Worm (Caenorhabditis elegans): ENCODE results near the gene sand-1.

sand-1 gene

ce11 chrIV:5396769-5397168 lies 30.1 kb downstream of the sand-1 start, which contains the start of gene ZK616.3:
TSS of gene ZK616.3 (plus strand) at chrIV:5397069.
- TF ChIP-seq skn-1 (tag; optimal IDR thresholded peaks at IDR 0.05) (no peak), ceh-9 (tag; optimal IDR thresholded peaks at IDR 0.05) (no peak), nhr-76 (tag; optimal IDR thresholded peaks at IDR 0.05) (no peak), lsy-12 (tag; optimal IDR thresholded peaks at IDR 0.05) (no peak), elt-1 (tag; optimal IDR thresholded peaks at IDR 0.05) (no peak), nhr-11 (tag; optimal IDR thresholded peaks at IDR 0.05) (no peak), fkh-10 (GFP tag; optimal IDR thresholded peaks at IDR 0.05) (no peak), nhr-77 (tag; optimal IDR thresholded peaks at IDR 0.05) (no peak), egl-5 (tag; optimal IDR thresholded peaks at IDR 0.05) (no peak), nfya-1 (tag; optimal IDR thresholded peaks at IDR 0.05; ENCODE audit: insufficient read depth) (no peak), fkh-2 (tag; optimal IDR thresholded peaks at IDR 0.05) (no peak), ztf-4 (tag; optimal IDR thresholded peaks at IDR 0.05) (no peak), nhr-25 (tag; optimal IDR thresholded peaks at IDR 0.05) (no peak), nhr-28 (tag; optimal IDR thresholded peaks at IDR 0.05) (no peak), aly-2 (tag; optimal IDR thresholded peaks at IDR 0.05) (no peak), jun-1 (tag; optimal IDR thresholded peaks at IDR 0.05) (no peak)

ce11 chrIV:5397539-5397938 lies 30.9 kb downstream of the sand-1 start, which contains the start of gene ZK616.2:
TSS of gene ZK616.2 (plus strand) at chrIV:5397839.
- TF ChIP-seq elt-2 (tag; optimal IDR thresholded peaks at IDR 0.05) (no peak), nhr-23 (tag; optimal IDR thresholded peaks at IDR 0.05) (no peak), R02D3.7 (tag; optimal IDR thresholded peaks at IDR 0.05) (no peak), zag-1 (tag; optimal IDR thresholded peaks at IDR 0.05) (no peak), nfya-1 (tag; optimal IDR thresholded peaks at IDR 0.05; ENCODE audit: insufficient read depth) (no peak), unc-39 (tag; optimal IDR thresholded peaks at IDR 0.05) (no peak), nhr-77 (tag; optimal IDR thresholded peaks at IDR 0.05) (no peak), daf-12 (tag; optimal IDR thresholded peaks at IDR 0.05) (no peak), ceh-82 (tag; optimal IDR thresholded peaks at IDR 0.05) (no peak), nhr-43 (tag; optimal IDR thresholded peaks at IDR 0.05; ENCODE audit: poor library complexity, severe bottlenecking) (no peak), nhr-12 (tag; optimal IDR thresholded peaks at IDR 0.05) (no peak), nhr-67 (tag; optimal IDR thresholded peaks at IDR 0.05) (no peak), pqm-1 (tag; optimal IDR thresholded peaks at IDR 0.05) (no peak)

- no peak for TF ChIP-seq fkh-2 (tag; optimal IDR thresholded peaks at IDR 0.05)
- no peak for TF ChIP-seq fos-1 (tag; optimal IDR thresholded peaks at IDR 0.05)
- TF ChIP-seq elt-1 (tag; optimal IDR thresholded peaks at IDR 0.05) = no peak
- no peak for TF ChIP-seq nhr-237 (tag; optimal IDR thresholded peaks at IDR 0.05)
- TF ChIP-seq ceh-28 (tag; optimal IDR thresholded peaks at IDR 0.05) = no peak
- no peak for TF ChIP-seq R02D3.7 (tag; optimal IDR thresholded peaks at IDR 0.05)
- no peak for TF ChIP-seq unc-39 (tag; optimal IDR thresholded peaks at IDR 0.05)
- no peak for TF ChIP-seq ceh-9 (tag; optimal IDR thresholded peaks at IDR 0.05)
- no peak for TF ChIP-seq elt-3 (tag; optimal IDR thresholded peaks at IDR 0.05)
- no peak for TF ChIP-seq nhr-25 (tag; optimal IDR thresholded peaks at IDR 0.05)
- no peak for TF ChIP-seq ztf-11 (tag; optimal IDR thresholded peaks at IDR 0.05)
- TF ChIP-seq skn-1 (tag; optimal IDR thresholded peaks at IDR 0.05) = no peak
- no peak for TF ChIP-seq lin-39 (tag; optimal IDR thresholded peaks at IDR 0.05)
- no peak for TF ChIP-seq snpc-4 (tag; optimal IDR thresholded peaks at IDR 0.05)
- TF ChIP-seq nhr-77 (tag; optimal IDR thresholded peaks at IDR 0.05) = no peak
- TF ChIP-seq zag-1 (tag; optimal IDR thresholded peaks at IDR 0.05) = no peak
- no peak for TF ChIP-seq hmg-11 (tag; optimal IDR thresholded peaks at IDR 0.05)
These were observed 33.9 kb downstream of the sand-1 start, which contains the start of gene ZK616.1 for ce11 chrIV:5400609-5401008. TSS of gene ZK616.1 (plus strand) at chrIV:5400909.

ce11 chrIV:5405345-5405744 lies 38.7 kb downstream of the sand-1 start, which contains the start of gene ZK616.61:
TSS of gene ZK616.61 (plus strand) at chrIV:5405645.
- TF ChIP-seq elt-2 (tag; optimal IDR thresholded peaks at IDR 0.05) (no peak), nhr-12 (tag; optimal IDR thresholded peaks at IDR 0.05) (no peak), eor-1 (tag; optimal IDR thresholded peaks at IDR 0.05) (no peak), unc-39 (tag; optimal IDR thresholded peaks at IDR 0.05) (no peak), nhr-11 (tag; optimal IDR thresholded peaks at IDR 0.05) (no peak), snpc-4 (tag; optimal IDR thresholded peaks at IDR 0.05) (no peak), sea-2 (GFP tag; optimal IDR thresholded peaks at IDR 0.05) (no peak), nhr-76 (tag; optimal IDR thresholded peaks at IDR 0.05) (no peak)
